Fruit fly (Drosophila melanogaster): Measurements from ENCODE around the gene Srg3.
A peak's percentile ranks its signal among the peaks of the same experiment; 100 is the strongest.

DNA sequence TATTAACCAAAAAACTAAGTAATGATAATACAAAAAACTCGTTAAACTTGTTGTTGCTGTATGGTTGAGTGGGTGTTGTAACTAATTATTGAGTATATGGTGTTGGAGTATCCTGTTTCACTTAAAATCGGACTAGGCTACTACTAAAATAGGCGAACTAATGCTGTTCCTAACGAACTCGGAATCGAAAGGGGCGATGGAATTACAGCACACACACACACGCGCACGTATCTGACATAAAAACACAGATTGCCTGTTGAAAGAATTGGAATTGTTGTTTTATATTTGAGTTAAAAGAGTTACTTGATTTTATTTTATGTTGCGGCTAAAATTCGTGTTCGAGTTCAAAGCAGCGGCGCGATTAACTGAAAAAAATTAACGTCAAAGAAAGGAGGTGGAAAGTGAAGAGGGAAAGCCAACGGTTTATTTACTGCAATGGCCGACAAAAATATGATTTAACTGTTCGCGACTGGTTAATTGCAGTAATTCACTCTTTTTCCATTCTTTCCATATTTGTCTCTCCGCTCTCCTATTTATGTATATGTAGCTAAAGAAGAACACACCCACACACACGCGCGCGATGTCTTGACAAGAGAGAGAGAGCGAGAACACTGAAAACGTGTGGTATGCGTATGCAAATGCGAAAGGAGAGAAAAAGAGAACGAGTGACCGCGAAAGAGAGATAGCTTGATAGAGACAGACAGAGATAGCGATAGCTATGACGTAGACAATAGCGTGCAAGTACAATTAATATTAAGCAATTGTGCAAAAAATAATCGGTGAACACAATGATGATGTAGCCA lies 41.5 kb upstream of the Srg3 start:
- no peak for TF ChIP-seq jim (GFP tag; optimal IDR thresholded peaks at IDR 0.05)
- no peak for TF ChIP-seq GATAd (GFP tag; optimal IDR thresholded peaks at IDR 0.05)
- TF ChIP-seq psq (GFP tag; optimal IDR thresholded peaks at IDR 0.05): peak; percentile 57
- TF ChIP-seq usp (GFP tag; optimal IDR thresholded peaks at IDR 0.05): no peak

Data from whole organism, wandering third instar larva.